Worm (Caenorhabditis elegans): Measurements from ENCODE around the gene ltd-1.
A peak's percentile ranks its signal among the peaks of the same experiment; 100 is the strongest.

The ltd-1 gene

DNA sequence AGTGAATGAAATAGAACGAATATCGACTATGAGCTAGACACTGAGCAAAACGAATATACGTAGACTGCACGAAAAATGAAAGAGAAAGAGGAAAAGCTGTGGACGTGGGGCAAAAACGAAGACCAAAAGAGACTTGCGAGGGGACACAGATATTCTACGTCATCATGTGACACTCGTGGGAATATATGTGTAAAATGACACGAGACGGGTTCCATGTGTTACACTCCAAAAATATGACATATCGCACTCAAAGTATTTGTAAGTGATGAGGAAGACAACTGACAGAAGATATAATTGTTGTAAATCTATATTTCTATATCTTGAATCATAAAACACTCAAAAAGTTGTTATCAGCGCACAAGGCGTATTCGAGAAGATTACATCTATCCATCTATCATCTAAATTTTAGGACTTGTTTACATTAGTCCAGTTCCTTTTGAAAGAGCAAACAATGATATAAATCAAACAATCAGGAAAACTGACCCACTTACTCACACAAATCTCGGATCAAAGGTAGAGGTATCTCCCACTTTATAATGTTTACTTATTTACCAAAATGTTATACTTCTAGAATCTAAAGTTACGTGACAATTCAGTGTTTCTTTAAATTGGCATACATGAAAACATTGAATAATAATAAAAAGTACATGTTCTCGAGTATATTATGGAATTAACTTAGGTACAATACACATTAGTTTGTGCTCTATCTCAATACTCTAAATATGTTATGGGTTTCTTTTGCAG lies 20.6 kb downstream of the ltd-1 start:
- TF ChIP-seq ceh-39 (tag; optimal IDR thresholded peaks at IDR 0.05) (no peak), ceh-43 (GFP tag; optimal IDR thresholded peaks at IDR 0.05) (no peak), zip-8 (tag; optimal IDR thresholded peaks at IDR 0.05) (no peak), ceh-83 (GFP tag; optimal IDR thresholded peaks at IDR 0.05) (no peak), mls-2 (tag; optimal IDR thresholded peaks at IDR 0.05) (no peak), drap-1 (GFP tag; optimal IDR thresholded peaks at IDR 0.05) (no peak), unc-39 (tag; optimal IDR thresholded peaks at IDR 0.05) (no peak), unc-120 (tag; optimal IDR thresholded peaks at IDR 0.05; ENCODE audit: poor library complexity, severe bottlenecking) (peak; percentile 60), nhr-28 (tag; optimal IDR thresholded peaks at IDR 0.05) (no peak), nhr-76 (tag; optimal IDR thresholded peaks at IDR 0.05) (no peak), cnd-1 (tag; optimal IDR thresholded peaks at IDR 0.05) (no peak), lsy-2 (tag; optimal IDR thresholded peaks at IDR 0.05) (no peak), M03D4.4 (tag; optimal IDR thresholded peaks at IDR 0.05) (no peak), mab-5 (tag; optimal IDR thresholded peaks at IDR 0.05) (no peak), nhr-237 (tag; optimal IDR thresholded peaks at IDR 0.05) (no peak), unc-62 (GFP tag; optimal IDR thresholded peaks at IDR 0.05) (peak; percentile 84), flh-1 (GFP tag; optimal IDR thresholded peaks at IDR 0.05) (no peak), sem-2 (GFP tag; optimal IDR thresholded peaks at IDR 0.05) (no peak), nhr-12 (tag; optimal IDR thresholded peaks at IDR 0.05) (no peak), hlh-1 (tag; optimal IDR thresholded peaks at IDR 0.05) (peak; percentile 50), elt-3 (tag; optimal IDR thresholded peaks at IDR 0.05) (no peak), ces-1 (GFP tag; optimal IDR thresholded peaks at IDR 0.05) (peak; percentile 31), snpc-4 (tag; optimal IDR thresholded peaks at IDR 0.05) (no peak), tbx-8 (GFP tag; optimal IDR thresholded peaks at IDR 0.05) (no peak), ztf-11 (tag; optimal IDR thresholded peaks at IDR 0.05) (no peak), elt-1 (tag; optimal IDR thresholded peaks at IDR 0.05; ENCODE audit: borderline replicate concordance, insufficient read depth) (no peak), sptf-1 (tag; optimal IDR thresholded peaks at IDR 0.05) (no peak), ham-2 (GFP tag; optimal IDR thresholded peaks at IDR 0.05) (no peak), lin-13 (tag; optimal IDR thresholded peaks at IDR 0.05) (no peak), blmp-1 (tag; optimal IDR thresholded peaks at IDR 0.05) (no peak), bed-3 (GFP tag; optimal IDR thresholded peaks at IDR 0.05) (no peak), pha-4 (tag; optimal IDR thresholded peaks at IDR 0.05) (no peak), lin-32 (GFP tag; optimal IDR thresholded peaks at IDR 0.05) (no peak)

DNA sequence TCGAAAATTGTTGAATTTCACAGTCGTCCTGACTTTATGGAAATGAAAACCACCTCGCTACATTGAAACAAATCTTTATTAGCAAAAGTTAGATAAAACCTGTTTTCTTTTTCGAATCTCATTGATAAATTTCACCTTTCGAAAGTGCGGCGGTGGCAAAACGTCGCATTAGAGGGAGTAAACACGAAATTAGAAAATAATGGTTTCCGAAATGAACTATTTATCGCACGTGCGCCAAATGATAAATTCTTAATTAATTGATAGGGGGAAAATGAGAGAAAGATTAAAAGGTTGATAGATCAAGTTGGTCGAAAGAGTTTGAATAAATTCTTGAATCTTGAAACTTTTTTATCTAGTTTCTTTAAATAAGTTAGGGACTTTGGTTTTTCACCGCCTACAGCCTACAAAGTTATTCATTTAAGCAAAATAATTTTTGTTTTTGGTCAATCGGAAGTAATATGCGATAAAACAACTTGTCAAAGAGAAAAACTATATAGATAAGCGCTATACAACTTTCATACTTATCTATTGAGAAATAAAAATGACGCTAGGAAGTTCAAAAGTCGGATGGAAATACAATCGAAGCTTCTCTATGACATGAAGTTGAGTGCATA lies 21.4 kb downstream of the ltd-1 start:
- TF ChIP-seq elt-1 (tag; optimal IDR thresholded peaks at IDR 0.05; ENCODE audit: borderline replicate concordance, insufficient read depth): no peak
- no peak for TF ChIP-seq flh-1 (GFP tag; optimal IDR thresholded peaks at IDR 0.05)
- TF ChIP-seq unc-39 (tag; optimal IDR thresholded peaks at IDR 0.05): no peak
- no peak for TF ChIP-seq M03D4.4 (tag; optimal IDR thresholded peaks at IDR 0.05)
- TF ChIP-seq pha-4 (tag; optimal IDR thresholded peaks at IDR 0.05): no peak
- TF ChIP-seq mab-5 (tag; optimal IDR thresholded peaks at IDR 0.05): no peak
- TF ChIP-seq lin-13 (tag; optimal IDR thresholded peaks at IDR 0.05): no peak
- no peak for TF ChIP-seq hlh-1 (tag; optimal IDR thresholded peaks at IDR 0.05)

DNA sequence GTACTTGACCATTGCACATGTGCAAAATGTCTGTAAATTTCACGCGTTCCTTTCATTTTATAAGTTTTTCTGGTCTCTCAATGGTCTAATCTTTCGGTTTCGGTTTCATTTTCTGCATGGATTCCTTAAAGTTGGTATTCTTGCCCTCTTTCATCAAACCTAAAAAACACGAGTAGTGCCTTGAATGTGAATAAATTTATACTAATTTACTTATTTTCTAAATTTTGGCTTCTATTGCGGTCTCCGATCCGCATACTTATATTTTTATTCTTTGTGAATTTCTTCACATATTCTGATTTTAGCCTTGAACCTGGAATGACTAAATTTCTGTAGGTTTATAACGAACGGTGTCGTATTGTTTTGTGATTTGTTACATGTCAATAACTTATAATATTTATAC lies 26.6 kb downstream of the ltd-1 start, which contains the start of gene pdha-1:
Gene pdha-1 (plus strand): TSS at position 301 of the 400 bp plus-strand sequence.
- no peak for TF ChIP-seq lsy-2 (tag; optimal IDR thresholded peaks at IDR 0.05)

DNA sequence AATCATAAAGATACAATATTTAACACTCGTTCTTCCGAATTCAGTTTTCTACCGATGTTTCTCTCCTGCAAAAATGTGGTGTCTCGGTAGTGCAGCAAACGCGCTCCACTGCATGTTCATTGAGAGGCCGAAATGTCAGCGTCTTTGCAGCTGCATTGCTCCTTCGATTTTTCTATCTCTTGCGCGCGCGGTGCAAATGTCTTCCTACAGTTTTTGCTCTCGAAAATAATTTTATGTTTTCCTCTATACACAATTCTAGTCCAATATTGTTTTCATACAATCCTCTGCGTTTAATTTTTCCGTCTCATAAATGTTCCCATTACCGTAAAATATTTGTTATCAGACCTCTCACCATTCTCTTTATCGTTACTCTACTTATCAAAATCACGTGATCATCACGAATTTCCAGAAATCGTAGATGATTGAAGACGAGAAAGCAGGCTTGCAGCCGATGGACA lies 30.2 kb downstream of the ltd-1 start, which contains the start of gene ufd-2:
Gene ufd-2 (plus strand): TSS at position 408 of the 458 bp plus-strand sequence.
- TF ChIP-seq M03D4.4 (tag; optimal IDR thresholded peaks at IDR 0.05) (no peak), snpc-4 (tag; optimal IDR thresholded peaks at IDR 0.05) (no peak), lin-13 (tag; optimal IDR thresholded peaks at IDR 0.05) (peak; percentile 76), bed-3 (GFP tag; optimal IDR thresholded peaks at IDR 0.05) (no peak), sptf-1 (tag; optimal IDR thresholded peaks at IDR 0.05) (no peak), ceh-39 (tag; optimal IDR thresholded peaks at IDR 0.05) (peak; percentile 43), nhr-28 (tag; optimal IDR thresholded peaks at IDR 0.05) (no peak), zip-8 (tag; optimal IDR thresholded peaks at IDR 0.05) (no peak), mls-2 (tag; optimal IDR thresholded peaks at IDR 0.05) (no peak), ces-1 (GFP tag; optimal IDR thresholded peaks at IDR 0.05) (peak; percentile 59), ceh-83 (GFP tag; optimal IDR thresholded peaks at IDR 0.05) (no peak), unc-62 (GFP tag; optimal IDR thresholded peaks at IDR 0.05) (no peak), ceh-43 (GFP tag; optimal IDR thresholded peaks at IDR 0.05) (no peak), tbx-8 (GFP tag; optimal IDR thresholded peaks at IDR 0.05) (no peak), unc-120 (tag; optimal IDR thresholded peaks at IDR 0.05; ENCODE audit: poor library complexity, severe bottlenecking) (no peak), hlh-1 (tag; optimal IDR thresholded peaks at IDR 0.05) (peak; percentile 41), nhr-2 (tag; optimal IDR thresholded peaks at IDR 0.05) (no peak), drap-1 (GFP tag; optimal IDR thresholded peaks at IDR 0.05) (peak; percentile 41), blmp-1 (tag; optimal IDR thresholded peaks at IDR 0.05) (no peak), mab-5 (tag; optimal IDR thresholded peaks at IDR 0.05) (no peak), lin-32 (GFP tag; optimal IDR thresholded peaks at IDR 0.05) (no peak), ham-2 (GFP tag; optimal IDR thresholded peaks at IDR 0.05) (no peak), cnd-1 (tag; optimal IDR thresholded peaks at IDR 0.05) (peak; percentile 25), ztf-11 (tag; optimal IDR thresholded peaks at IDR 0.05) (no peak), nhr-12 (tag; optimal IDR thresholded peaks at IDR 0.05) (no peak), nhr-76 (tag; optimal IDR thresholded peaks at IDR 0.05) (no peak), pha-4 (tag; optimal IDR thresholded peaks at IDR 0.05) (peak; percentile 73), lsy-2 (tag; optimal IDR thresholded peaks at IDR 0.05) (peak; percentile 63), nhr-237 (tag; optimal IDR thresholded peaks at IDR 0.05) (peak; percentile 48), flh-1 (GFP tag; optimal IDR thresholded peaks at IDR 0.05) (no peak), elt-3 (tag; optimal IDR thresholded peaks at IDR 0.05) (no peak), elt-1 (tag; optimal IDR thresholded peaks at IDR 0.05; ENCODE audit: borderline replicate concordance, insufficient read depth) (no peak), sem-2 (GFP tag; optimal IDR thresholded peaks at IDR 0.05) (no peak), mep-1 (tag; optimal IDR thresholded peaks at IDR 0.05) (peak; percentile 76), unc-39 (tag; optimal IDR thresholded peaks at IDR 0.05) (no peak)
